Worm (Caenorhabditis elegans) whole organism, L4/young adult: ENCODE results near the gene sedl-1.
A peak's percentile ranks its signal among the peaks of the same experiment; 100 is the strongest.
"Not testable (repeated sequence)": the region's sequence is repeated elsewhere in the genome, so short reads cannot be mapped to it uniquely, and the experiment has no call there.

ENCODE experiments used
- W03F9.2 ChIP-seq: fragments of 150-350 bp; optimal IDR thresholded peaks from 2 replicates; lab custom pipeline; 2014; ENCODE audit warnings: missing biosample characterization, missing genetic modification characterization
- dao-5 ChIP-seq: sonication (generic microtip); optimal IDR thresholded peaks from 2 replicates; lab custom pipeline; 2016; ENCODE audit warnings: missing genotype, missing genetic modification characterization, moderate library complexity, missing compliant biosample characterization
- him-1 ChIP-seq: sonication (generic microtip); optimal IDR thresholded peaks from 2 replicates; lab custom pipeline; 2016; ENCODE audit warnings: missing genotype, missing genetic modification reagents, missing genetic modification characterization, missing compliant biosample characterization

The sedl-1 gene

ce11 chrX:1403971-1404370, 36.1 kb downstream of the sedl-1 start, which contains the start of gene ZK402.1:
Gene ZK402.1 (plus strand): TSS chrX:1404271.
- not testable (repeated sequence) for TF ChIP-seq W03F9.2, him-1, dao-5 (tag; lab: Kevin White, UChicago)

DNA sequence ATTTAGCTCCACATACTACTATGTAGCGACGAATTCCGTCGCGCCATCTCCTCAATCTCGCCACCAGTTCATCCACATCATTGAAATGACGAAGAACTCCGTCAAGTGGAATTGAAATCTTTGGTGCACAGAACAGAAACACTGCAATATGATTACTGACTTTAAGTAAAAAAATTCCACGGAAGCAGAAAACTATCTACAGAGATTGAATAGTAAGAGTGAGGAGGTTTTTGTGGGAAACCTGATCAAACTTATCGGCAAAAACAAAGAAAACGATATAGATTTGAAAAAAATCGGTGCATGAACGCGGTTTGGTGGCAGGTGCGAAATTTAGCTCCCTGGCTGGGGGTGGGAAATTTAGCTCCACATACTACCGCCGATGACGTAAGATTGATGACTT, 36.6 kb downstream of the sedl-1 start, which contains the start of gene ZK402.2:
ZK402.2 (plus strand) TSS at position 301 of the 400 bp plus-strand sequence.
- not testable (repeated sequence) for TF ChIP-seq dao-5, him-1, W03F9.2 (tag; lab: Kevin White, UChicago)

ce11 chrX:1401259-1401658, 38.8 kb downstream of the sedl-1 start, which contains the start of gene ZK402.5:
Gene ZK402.5 (minus strand): TSS chrX:1401359.
- TF ChIP-seq dao-5 (tag; lab: Kevin White, UChicago) (no peak), him-1 (tag; lab: Kevin White, UChicago) (no peak), W03F9.2 (tag; lab: Kevin White, UChicago) (no peak)

DNA sequence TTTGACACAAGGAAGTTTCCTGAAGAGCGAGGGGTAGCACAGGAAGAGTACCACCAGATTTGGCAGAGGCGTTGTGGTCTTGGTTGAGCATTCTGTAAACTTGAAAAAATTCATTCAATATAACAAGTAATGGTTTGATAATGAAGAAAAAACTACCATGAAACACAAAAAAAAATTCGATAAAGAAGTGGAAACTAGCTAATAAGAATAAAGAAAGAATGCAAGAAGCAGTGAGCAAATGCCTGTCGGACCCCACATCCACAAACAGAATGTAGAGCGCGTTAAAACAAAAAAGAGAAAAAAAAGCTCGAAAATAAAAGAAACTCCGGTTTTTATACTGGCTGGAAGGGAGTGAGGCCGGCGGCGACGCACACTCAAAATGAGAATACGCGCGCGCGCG, 42.5 kb downstream of the sedl-1 start, which contains the start of gene H39E20.1:
H39E20.1 (minus strand) TSS at position 101 of the 400 bp plus-strand sequence.
- TF ChIP-seq dao-5 (tag; lab: Kevin White, UChicago) (no peak), him-1 (tag; lab: Kevin White, UChicago) (no peak), W03F9.2 (tag; lab: Kevin White, UChicago) (no peak)

ce11 chrX:1395793-1396192, 44.3 kb downstream of the sedl-1 start:
- TF ChIP-seq dao-5 (tag; lab: Kevin White, UChicago) (no peak), W03F9.2 (tag; lab: Kevin White, UChicago) (no peak), him-1 (tag; lab: Kevin White, UChicago) (no peak)

ce11 chrX:1394437-1394836, 45.6 kb downstream of the sedl-1 start:
- TF ChIP-seq W03F9.2 (tag; lab: Kevin White, UChicago): no peak
- TF ChIP-seq dao-5 (tag; lab: Kevin White, UChicago): no peak
- no peak for TF ChIP-seq him-1 (tag; lab: Kevin White, UChicago)

DNA sequence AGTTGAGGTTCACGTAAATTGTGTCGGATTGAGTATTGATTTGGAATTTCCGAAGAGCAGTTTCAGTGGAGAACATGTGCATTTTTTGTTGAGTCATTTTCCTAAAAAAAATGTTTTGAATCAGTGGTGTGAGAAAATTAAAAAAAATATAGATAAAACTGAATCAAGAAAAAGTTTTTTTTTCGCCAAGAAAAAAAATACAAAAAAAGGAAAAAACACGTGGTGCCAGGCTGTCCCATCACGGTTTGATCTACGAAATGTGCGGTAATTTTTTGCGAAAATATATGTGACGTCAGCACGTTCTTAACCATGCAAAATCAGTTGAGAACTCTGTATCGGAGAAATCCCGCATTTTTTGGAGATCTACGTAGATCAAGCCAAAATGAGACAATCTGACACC, 46.2 kb downstream of the sedl-1 start, which contains the start of gene F56C3.9:
F56C3.9 (minus strand) TSS at position 101 of the 400 bp plus-strand sequence.
- TF ChIP-seq him-1 (tag; lab: Kevin White, UChicago) (no peak), W03F9.2 (tag; lab: Kevin White, UChicago) (no peak)

DNA sequence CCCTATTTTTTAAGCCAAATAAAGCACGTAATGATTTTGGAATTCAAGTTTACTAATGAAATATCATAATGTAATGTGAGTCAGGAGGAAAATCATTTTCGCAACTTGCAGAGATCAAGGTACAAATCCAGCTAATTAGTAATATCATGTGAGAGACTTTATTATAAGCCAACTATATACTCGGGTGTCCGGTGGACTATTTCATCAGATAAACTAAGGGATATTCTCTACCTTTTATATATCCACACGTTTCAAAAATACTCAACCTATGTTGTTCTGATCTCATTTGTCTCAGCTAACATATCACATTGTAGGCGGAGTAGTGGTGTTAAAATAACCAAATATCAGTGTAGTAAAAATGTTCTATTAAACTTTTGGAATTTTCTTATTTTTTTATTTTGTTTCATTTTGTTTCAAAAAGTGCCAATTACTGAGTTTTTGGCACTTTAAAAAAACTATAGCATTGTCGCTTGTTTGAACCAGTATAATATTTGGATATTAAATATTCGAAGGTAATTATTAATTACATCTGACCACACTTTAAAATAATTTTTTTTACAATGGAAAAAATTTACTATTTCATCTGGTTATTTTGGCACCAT, 50.6 kb downstream of the sedl-1 start:
- TF ChIP-seq him-1 (tag; lab: Kevin White, UChicago) (peak; percentile 95), W03F9.2 (tag; lab: Kevin White, UChicago) (peak; percentile 88), dao-5 (tag; lab: Kevin White, UChicago) (peak; percentile 11)
